Worm (Caenorhabditis elegans): Measurements from ENCODE around the gene cutl-29.

The cutl-29 gene

ce11 chrX:8270971-8271553 lies at the start of gene cutl-29:
cutl-29 (minus strand) TSS chrX:8271021.
- no peak for TF ChIP-seq ces-1 (GFP tag; optimal IDR thresholded peaks at IDR 0.05)

- TF ChIP-seq elt-1 (tag; optimal IDR thresholded peaks at IDR 0.05; ENCODE audit: borderline replicate concordance, insufficient read depth): no peak
- no peak for TF ChIP-seq blmp-1 (tag; optimal IDR thresholded peaks at IDR 0.05)
- TF ChIP-seq ceh-39 (tag; optimal IDR thresholded peaks at IDR 0.05): no peak
- TF ChIP-seq ztf-11 (tag; optimal IDR thresholded peaks at IDR 0.05): no peak
- no peak for TF ChIP-seq sem-2 (GFP tag; optimal IDR thresholded peaks at IDR 0.05)
- no peak for TF ChIP-seq bed-3 (GFP tag; optimal IDR thresholded peaks at IDR 0.05)
- TF ChIP-seq ces-1 (GFP tag; optimal IDR thresholded peaks at IDR 0.05): no peak
- TF ChIP-seq elt-3 (tag; optimal IDR thresholded peaks at IDR 0.05): no peak
- TF ChIP-seq zip-8 (tag; optimal IDR thresholded peaks at IDR 0.05): no peak
Measured at ce11 chrX:8318950-8319349, 48.1 kb upstream of the cutl-29 start, which contains the start of gene srh-11. srh-11 (minus strand) TSS chrX:8319050.

- TF ChIP-seq zip-8 (tag; optimal IDR thresholded peaks at IDR 0.05): no peak
- no peak for TF ChIP-seq ham-2 (GFP tag; optimal IDR thresholded peaks at IDR 0.05)
- TF ChIP-seq ces-1 (GFP tag; optimal IDR thresholded peaks at IDR 0.05): peak; percentile 97
Measured at ce11 chrX:8311590-8311989, 40.8 kb upstream of the cutl-29 start.

- TF ChIP-seq nhr-28 (tag; optimal IDR thresholded peaks at IDR 0.05) (no peak), tbx-8 (GFP tag; optimal IDR thresholded peaks at IDR 0.05) (no peak), lsy-2 (tag; optimal IDR thresholded peaks at IDR 0.05) (no peak), drap-1 (GFP tag; optimal IDR thresholded peaks at IDR 0.05) (no peak), snpc-4 (tag; optimal IDR thresholded peaks at IDR 0.05) (no peak), cnd-1 (tag; optimal IDR thresholded peaks at IDR 0.05) (no peak), ceh-39 (tag; optimal IDR thresholded peaks at IDR 0.05) (no peak)
Measured at ce11 chrX:8310747-8311146, 39.9 kb upstream of the cutl-29 start.

ce11 chrX:8308491-8308890 lies 37.7 kb upstream of the cutl-29 start:
- TF ChIP-seq ces-1 (GFP tag; optimal IDR thresholded peaks at IDR 0.05) (peak; percentile 75), pha-4 (tag; optimal IDR thresholded peaks at IDR 0.05) (no peak)

ce11 chrX:8307600-8307999 lies 36.8 kb upstream of the cutl-29 start, which contains the start of gene R09F10.5:
R09F10.5 (minus strand) TSS chrX:8307700.
- no peak for TF ChIP-seq lin-13 (tag; optimal IDR thresholded peaks at IDR 0.05)
- TF ChIP-seq ceh-43 (GFP tag; optimal IDR thresholded peaks at IDR 0.05): no peak
- no peak for TF ChIP-seq nhr-12 (tag; optimal IDR thresholded peaks at IDR 0.05)
- no peak for TF ChIP-seq nhr-2 (tag; optimal IDR thresholded peaks at IDR 0.05)
- no peak for TF ChIP-seq lin-32 (GFP tag; optimal IDR thresholded peaks at IDR 0.05)
- no peak for TF ChIP-seq snpc-4 (tag; optimal IDR thresholded peaks at IDR 0.05)
- TF ChIP-seq tbx-8 (GFP tag; optimal IDR thresholded peaks at IDR 0.05): no peak
- no peak for TF ChIP-seq ceh-83 (GFP tag; optimal IDR thresholded peaks at IDR 0.05)
- TF ChIP-seq nhr-28 (tag; optimal IDR thresholded peaks at IDR 0.05): no peak

- TF ChIP-seq ceh-43 (GFP tag; optimal IDR thresholded peaks at IDR 0.05) (no peak), ztf-11 (tag; optimal IDR thresholded peaks at IDR 0.05) (no peak), zip-8 (tag; optimal IDR thresholded peaks at IDR 0.05) (no peak), ham-2 (GFP tag; optimal IDR thresholded peaks at IDR 0.05) (no peak), unc-120 (tag; optimal IDR thresholded peaks at IDR 0.05; ENCODE audit: poor library complexity, severe bottlenecking) (no peak), lin-13 (tag; optimal IDR thresholded peaks at IDR 0.05) (no peak), mep-1 (tag; optimal IDR thresholded peaks at IDR 0.05) (no peak), sptf-1 (tag; optimal IDR thresholded peaks at IDR 0.05) (no peak), M03D4.4 (tag; optimal IDR thresholded peaks at IDR 0.05) (no peak), elt-3 (tag; optimal IDR thresholded peaks at IDR 0.05) (no peak), nhr-2 (tag; optimal IDR thresholded peaks at IDR 0.05) (no peak), ceh-83 (GFP tag; optimal IDR thresholded peaks at IDR 0.05) (no peak), lin-32 (GFP tag; optimal IDR thresholded peaks at IDR 0.05) (no peak), nhr-76 (tag; optimal IDR thresholded peaks at IDR 0.05) (no peak), pha-4 (tag; optimal IDR thresholded peaks at IDR 0.05) (no peak), blmp-1 (tag; optimal IDR thresholded peaks at IDR 0.05) (no peak), lsy-2 (tag; optimal IDR thresholded peaks at IDR 0.05) (no peak), flh-1 (GFP tag; optimal IDR thresholded peaks at IDR 0.05) (no peak)
Measured at ce11 chrX:8302803-8303202, 32.0 kb upstream of the cutl-29 start.

Measured in whole organism, mixed stage, embryonic.